Fruit fly (Drosophila melanogaster) Kc167 (cell line): ENCODE results near the gene Cftr.

Experiments
- Myc ChIP-seq: fragments of >200 bp; optimal IDR thresholded peaks from 2 replicates; lab custom pipeline; 2017; ENCODE audit warnings: missing external identifiers
- Sin3A ChIP-seq: fragments of >200 bp; optimal IDR thresholded peaks from 2 replicates; lab custom pipeline; 2018; ENCODE audit warnings: missing external identifiers
- h ChIP-seq: fragments of >200 bp; optimal IDR thresholded peaks from 3 replicates; lab custom pipeline; 2018; ENCODE audit warnings: missing external identifiers
- insv ChIP-seq: fragments of >200 bp; optimal IDR thresholded peaks from 3 replicates; lab custom pipeline; 2018; ENCODE audit warnings: missing external identifiers
- psq ChIP-seq: fragments of >200 bp; optimal IDR thresholded peaks from 2 replicates; lab custom pipeline; 2017; ENCODE audit warnings: missing external identifiers
- ttk ChIP-seq: sonication (Bioruptor generic); optimal IDR thresholded peaks from 2 replicates; lab custom pipeline; 2017; ENCODE audit warnings: missing external identifiers

dm6 chr3R:24569669-24570349, 26.1 kb upstream of the Cftr start:
- TF ChIP-seq ttk (lab: Kevin White, UChicago), result no peak
- TF ChIP-seq psq, result no peak
- TF ChIP-seq Sin3A (lab: Kevin White, UChicago), result no peak
- no peak for TF ChIP-seq Myc
- no peak for TF ChIP-seq h
- no peak for TF ChIP-seq insv (lab: Kevin White, UChicago)
